Fruit fly (Drosophila melanogaster) whole organism, adult: Measurements from ENCODE around the gene Papst2.

ENCODE experiments used
- CG12768 ChIP-seq: fragments of 200-800 bp; sonication (Bioruptor generic); optimal IDR thresholded peaks from 2 replicates; lab custom pipeline; 2017; ENCODE audit warnings: missing biosample characterization, missing genetic modification characterization, mild to moderate bottlenecking, moderate library complexity, missing genetic modification reagents
- CG14711 ChIP-seq: fragments of 200-800 bp; sonication (Bioruptor generic); optimal IDR thresholded peaks from 2 replicates; lab custom pipeline; 2018; ENCODE audit warnings: missing biosample characterization, mild to moderate bottlenecking, missing genetic modification characterization, moderate library complexity
- CG1620 ChIP-seq: fragments of 200-800 bp; sonication (Bioruptor generic); optimal IDR thresholded peaks from 2 replicates; lab custom pipeline; 2016; ENCODE audit warnings: missing biosample characterization, missing genetic modification characterization
- CG5204 ChIP-seq: fragments of 200-800 bp; sonication (Bioruptor generic); optimal IDR thresholded peaks from 2 replicates; lab custom pipeline; 2016; ENCODE audit warnings: missing biosample characterization, missing genetic modification characterization
- CG7045 ChIP-seq: fragments of 200-800 bp; sonication (Bioruptor generic); optimal IDR thresholded peaks from 2 replicates; lab custom pipeline; 2017; ENCODE audit warnings: missing biosample characterization, mild to moderate bottlenecking, missing genetic modification characterization
- CG7101 ChIP-seq: fragments of 200-800 bp; sonication (Bioruptor generic); optimal IDR thresholded peaks from 2 replicates; lab custom pipeline; 2018; ENCODE audit warnings: missing biosample characterization, mild to moderate bottlenecking, missing genetic modification characterization, moderate library complexity
- Clk ChIP-seq: fragments of 200-800 bp; sonication (Bioruptor generic); optimal IDR thresholded peaks from 2 replicates; lab custom pipeline; 2017; ENCODE audit warnings: missing biosample characterization, missing genetic modification characterization
- Crg-1 ChIP-seq: fragments of 200-800 bp; sonication (Bioruptor generic); optimal IDR thresholded peaks from 2 replicates; lab custom pipeline; 2016; ENCODE audit warnings: missing biosample characterization, missing genetic modification characterization
- kay ChIP-seq: fragments of 200-800 bp; sonication (Bioruptor generic); peaks from one replicate; lab custom pipeline; 2016; ENCODE audit warnings: missing biosample characterization, missing genetic modification characterization, borderline replicate concordance
- pad ChIP-seq: fragments of 200-800 bp; sonication (Bioruptor generic); optimal IDR thresholded peaks from 3 replicates; lab custom pipeline; 2017; ENCODE audit warnings: missing biosample characterization, missing genetic modification characterization, mild to moderate bottlenecking, moderate library complexity, missing genetic modification reagents
- tj ChIP-seq: fragments of 200-800 bp; sonication (Bioruptor generic); optimal IDR thresholded peaks from 3 replicates; lab custom pipeline; 2017; ENCODE audit warnings: missing biosample characterization, mild to moderate bottlenecking, missing genetic modification characterization, moderate library complexity
- toe ChIP-seq: fragments of 200-800 bp; sonication (Bioruptor generic); optimal IDR thresholded peaks from 2 replicates; lab custom pipeline; 2016; ENCODE audit warnings: missing biosample characterization, missing genetic modification characterization

- TF ChIP-seq CG7101 (tag; lab: Kevin White, UChicago) (no peak), CG5204 (GFP tag; lab: Kevin White, UChicago) (no peak), kay (GFP tag; lab: Kevin White, UChicago) (no peak), toe (GFP tag; lab: Kevin White, UChicago) (no peak), CG14711 (tag; lab: Kevin White, UChicago) (no peak), tj (no peak), Clk (GFP tag; lab: Kevin White, UChicago) (no peak), pad (GFP tag; lab: Kevin White, UChicago) (no peak), CG7045 (GFP tag; lab: Kevin White, UChicago) (no peak), CG12768 (GFP tag; lab: Kevin White, UChicago) (peak; percentile 5), Crg-1 (GFP tag; lab: Kevin White, UChicago) (no peak), CG1620 (no peak)
Measured at dm6 chr3L:17002140-17002849, 40.3 kb upstream of the Papst2 start.
